Worm (Caenorhabditis elegans): ENCODE data around the gene K02A6.3.

K02A6.3 gene

DNA sequence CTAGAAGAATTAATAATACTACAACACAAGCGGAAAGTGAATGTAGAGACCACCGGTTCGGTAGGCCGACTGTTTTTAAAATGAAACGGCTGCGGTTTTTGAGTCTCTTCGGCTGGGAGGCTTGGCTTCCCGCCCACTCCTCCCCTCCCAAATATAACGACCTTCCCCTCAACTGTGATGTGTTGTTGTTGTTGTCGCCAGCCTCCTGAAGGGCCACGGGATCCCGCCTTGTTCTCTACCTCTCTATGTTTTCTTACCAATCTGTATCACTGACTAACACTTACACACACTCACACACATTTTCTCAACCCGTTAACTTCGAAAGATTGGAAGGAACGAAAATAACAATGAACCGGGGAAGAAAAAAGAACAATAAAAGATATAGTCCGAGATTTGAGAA, 1.8 kb upstream of the K02A6.3 start:
- TF ChIP-seq nhr-237 (tag; optimal IDR thresholded peaks at IDR 0.05): no peak
- TF ChIP-seq nhr-67 (tag; optimal IDR thresholded peaks at IDR 0.05): no peak
- TF ChIP-seq ceh-9 (tag; optimal IDR thresholded peaks at IDR 0.05): no peak
- TF ChIP-seq pqm-1 (tag; optimal IDR thresholded peaks at IDR 0.05): no peak
- no peak for TF ChIP-seq sea-2 (GFP tag; optimal IDR thresholded peaks at IDR 0.05)
- TF ChIP-seq nhr-28 (tag; optimal IDR thresholded peaks at IDR 0.05): no peak
- no peak for TF ChIP-seq ceh-82 (tag; optimal IDR thresholded peaks at IDR 0.05)
- TF ChIP-seq elt-3 (tag; optimal IDR thresholded peaks at IDR 0.05): no peak
- TF ChIP-seq nfya-1 (tag; optimal IDR thresholded peaks at IDR 0.05; ENCODE audit: insufficient read depth): no peak
- no peak for TF ChIP-seq ceh-16 (tag; optimal IDR thresholded peaks at IDR 0.05)
- TF ChIP-seq nhr-23 (tag; optimal IDR thresholded peaks at IDR 0.05): no peak
- no peak for TF ChIP-seq nhr-12 (tag; optimal IDR thresholded peaks at IDR 0.05)
- TF ChIP-seq nhr-11 (tag; optimal IDR thresholded peaks at IDR 0.05): no peak
- no peak for TF ChIP-seq mml-1 (tag; optimal IDR thresholded peaks at IDR 0.05)
- TF ChIP-seq lin-39 (tag; optimal IDR thresholded peaks at IDR 0.05): no peak
- TF ChIP-seq lsy-12 (tag; optimal IDR thresholded peaks at IDR 0.05): no peak
- TF ChIP-seq nhr-76 (tag; optimal IDR thresholded peaks at IDR 0.05): no peak
- TF ChIP-seq egl-5 (tag; optimal IDR thresholded peaks at IDR 0.05): no peak
- no peak for TF ChIP-seq aly-2 (tag; optimal IDR thresholded peaks at IDR 0.05)
- TF ChIP-seq eor-1 (tag; optimal IDR thresholded peaks at IDR 0.05): no peak

DNA sequence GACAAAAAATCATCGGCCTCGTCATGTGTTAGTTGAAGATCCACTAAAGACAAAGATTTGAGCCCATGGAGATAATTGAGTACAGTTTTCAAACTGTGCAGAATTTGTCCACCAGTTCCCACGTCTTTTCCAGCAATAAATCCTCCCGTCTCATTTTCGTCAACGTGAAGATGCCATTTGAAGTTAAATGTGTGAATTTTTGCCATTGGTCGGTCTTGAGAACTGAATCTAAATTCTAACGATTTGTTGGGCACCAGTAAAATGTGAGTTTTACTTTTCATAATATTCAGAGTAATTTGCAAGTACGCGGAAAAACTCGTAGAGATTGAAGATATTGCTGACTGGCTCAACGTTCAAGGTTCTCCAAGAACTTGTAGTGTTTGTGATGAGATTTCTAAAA, 1.2 kb downstream of the K02A6.3 start:
- TF ChIP-seq fkh-2 (tag; optimal IDR thresholded peaks at IDR 0.05) (no peak), mml-1 (tag; optimal IDR thresholded peaks at IDR 0.05) (no peak), mdl-1 (tag; optimal IDR thresholded peaks at IDR 0.05) (no peak), sea-2 (GFP tag; optimal IDR thresholded peaks at IDR 0.05) (no peak), lsy-12 (tag; optimal IDR thresholded peaks at IDR 0.05) (no peak), nhr-77 (tag; optimal IDR thresholded peaks at IDR 0.05) (no peak), egl-27 (tag; optimal IDR thresholded peaks at IDR 0.05) (no peak), pha-4 (tag; optimal IDR thresholded peaks at IDR 0.05) (no peak), unc-39 (tag; optimal IDR thresholded peaks at IDR 0.05) (no peak), lin-15B (tag; optimal IDR thresholded peaks at IDR 0.05) (no peak), nfya-1 (tag; optimal IDR thresholded peaks at IDR 0.05; ENCODE audit: insufficient read depth) (no peak), pqm-1 (tag; optimal IDR thresholded peaks at IDR 0.05) (no peak), tbx-2 (tag; optimal IDR thresholded peaks at IDR 0.05) (no peak), daf-12 (tag; optimal IDR thresholded peaks at IDR 0.05) (no peak), eor-1 (tag; optimal IDR thresholded peaks at IDR 0.05) (no peak), nhr-76 (tag; optimal IDR thresholded peaks at IDR 0.05) (no peak)

DNA sequence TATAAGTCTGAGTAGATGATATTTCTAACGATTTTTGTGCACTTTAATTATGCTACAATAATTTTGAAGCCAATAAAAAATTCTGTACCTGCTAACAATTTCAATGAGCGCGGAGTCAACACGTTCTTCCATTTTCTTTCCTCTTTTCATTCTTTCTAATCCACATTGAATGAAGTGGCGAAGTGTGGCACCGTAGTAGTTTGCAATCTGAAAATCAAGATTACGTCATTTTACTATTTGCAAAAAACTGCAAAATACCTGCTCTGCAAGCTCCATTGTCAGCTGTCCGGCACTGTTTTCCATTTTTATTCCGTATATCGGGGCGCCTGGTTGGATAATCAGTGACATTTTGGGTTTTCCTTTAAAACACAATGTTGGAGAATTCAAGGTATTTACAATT, 2.5 kb downstream of the K02A6.3 start:
- TF ChIP-seq lsy-12 (tag; optimal IDR thresholded peaks at IDR 0.05): no peak
- no peak for TF ChIP-seq nhr-237 (tag; optimal IDR thresholded peaks at IDR 0.05)
- no peak for TF ChIP-seq tbx-2 (tag; optimal IDR thresholded peaks at IDR 0.05)
- TF ChIP-seq mml-1 (tag; optimal IDR thresholded peaks at IDR 0.05): no peak
- TF ChIP-seq unc-62 (GFP tag; optimal IDR thresholded peaks at IDR 0.05): no peak
- no peak for TF ChIP-seq fkh-2 (tag; optimal IDR thresholded peaks at IDR 0.05)
- no peak for TF ChIP-seq ceh-16 (tag; optimal IDR thresholded peaks at IDR 0.05)
- TF ChIP-seq R02D3.7 (tag; optimal IDR thresholded peaks at IDR 0.05): no peak
- no peak for TF ChIP-seq pha-4 (tag; optimal IDR thresholded peaks at IDR 0.05)
- TF ChIP-seq nhr-43 (tag; optimal IDR thresholded peaks at IDR 0.05; ENCODE audit: poor library complexity, severe bottlenecking): no peak
- TF ChIP-seq elt-3 (tag; optimal IDR thresholded peaks at IDR 0.05): no peak
- no peak for TF ChIP-seq nhr-11 (tag; optimal IDR thresholded peaks at IDR 0.05)
- TF ChIP-seq hmg-11 (tag; optimal IDR thresholded peaks at IDR 0.05): no peak
- TF ChIP-seq sea-2 (GFP tag; optimal IDR thresholded peaks at IDR 0.05): no peak
- TF ChIP-seq elt-1 (tag; optimal IDR thresholded peaks at IDR 0.05): no peak
- TF ChIP-seq ceh-82 (tag; optimal IDR thresholded peaks at IDR 0.05): no peak
- no peak for TF ChIP-seq nhr-25 (tag; optimal IDR thresholded peaks at IDR 0.05)

DNA sequence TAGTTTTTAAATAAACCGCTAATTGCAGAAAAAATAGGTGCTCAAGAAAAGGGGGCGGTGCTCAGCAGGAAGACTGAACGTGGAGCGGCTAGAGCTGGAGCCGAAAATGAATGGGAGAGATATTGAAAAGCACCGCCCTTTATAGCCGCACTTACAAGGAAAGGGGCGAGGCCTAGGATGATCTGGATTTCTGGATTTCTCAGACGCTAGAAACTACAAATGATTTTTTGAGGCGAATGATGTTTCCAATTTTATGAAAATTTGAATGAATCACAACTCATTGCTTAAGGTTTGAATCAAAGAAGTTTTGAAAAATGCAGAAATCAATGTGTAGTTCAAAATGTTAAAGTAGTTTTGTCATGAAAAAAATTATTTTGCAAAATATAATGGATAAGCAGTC, 6.8 kb downstream of the K02A6.3 start, which contains the start of gene K02A6.2:
Gene K02A6.2, minus strand, starts transcription at position 101 of the 400 bp plus-strand sequence.
- no peak for TF ChIP-seq lin-15B (tag; optimal IDR thresholded peaks at IDR 0.05)
- no peak for TF ChIP-seq nhr-67 (tag; optimal IDR thresholded peaks at IDR 0.05)
- no peak for TF ChIP-seq nhr-11 (tag; optimal IDR thresholded peaks at IDR 0.05)
- no peak for TF ChIP-seq ceh-82 (tag; optimal IDR thresholded peaks at IDR 0.05)
- TF ChIP-seq daf-12 (tag; optimal IDR thresholded peaks at IDR 0.05): no peak
- no peak for TF ChIP-seq ceh-28 (tag; optimal IDR thresholded peaks at IDR 0.05)
- TF ChIP-seq pha-4 (tag; optimal IDR thresholded peaks at IDR 0.05): no peak
- TF ChIP-seq egl-27 (tag; optimal IDR thresholded peaks at IDR 0.05): no peak
- no peak for TF ChIP-seq nhr-28 (tag; optimal IDR thresholded peaks at IDR 0.05)
- TF ChIP-seq sea-2 (GFP tag; optimal IDR thresholded peaks at IDR 0.05): no peak
- TF ChIP-seq nfya-1 (tag; optimal IDR thresholded peaks at IDR 0.05; ENCODE audit: insufficient read depth): no peak
- TF ChIP-seq lin-39 (tag; optimal IDR thresholded peaks at IDR 0.05): no peak
- no peak for TF ChIP-seq zag-1 (tag; optimal IDR thresholded peaks at IDR 0.05)
- TF ChIP-seq mml-1 (tag; optimal IDR thresholded peaks at IDR 0.05): no peak
- TF ChIP-seq mdl-1 (tag; optimal IDR thresholded peaks at IDR 0.05): no peak
- TF ChIP-seq eor-1 (tag; optimal IDR thresholded peaks at IDR 0.05): no peak
- TF ChIP-seq ceh-9 (tag; optimal IDR thresholded peaks at IDR 0.05): no peak
- TF ChIP-seq fkh-10 (GFP tag; optimal IDR thresholded peaks at IDR 0.05): no peak
